Worm (Caenorhabditis elegans) whole organism, L1 larva: ENCODE data around the gene nhr-71.

Experiments used
- C04F5.9 ChIP-seq: sonication (generic microtip); optimal IDR thresholded peaks from 2 replicates; lab custom pipeline; 2016; ENCODE audit warnings: missing genetic modification characterization, missing compliant biosample characterization
- C16A3.4 ChIP-seq: fragments of 150-350 bp; optimal IDR thresholded peaks from 2 replicates; lab custom pipeline; 2014; ENCODE audit warnings: missing biosample characterization, missing genetic modification characterization
- F16B12.6 ChIP-seq: fragments of 150-350 bp; optimal IDR thresholded peaks from 2 replicates; lab custom pipeline; 2014; ENCODE audit warnings: missing biosample characterization, missing genetic modification characterization
- aha-1 ChIP-seq: fragments of 150-350 bp; optimal IDR thresholded peaks from 2 replicates; lab custom pipeline; 2014; ENCODE audit warnings: missing biosample characterization, missing genetic modification characterization
- blmp-1 ChIP-seq: fragments of 150-350 bp; optimal IDR thresholded peaks from 2 replicates; lab custom pipeline; 2014; ENCODE audit warnings: missing biosample characterization, missing genetic modification characterization
- ceh-82 ChIP-seq, 3 experiments: fragments of 150-350 bp in 1 of 3; sonication (generic microtip) in 2 of 3; optimal IDR thresholded peaks; 2 replicates each; lab custom pipeline; 2014 to 2017; ENCODE audit warnings: missing biosample characterization in 3 of 3, missing genetic modification characterization in 3 of 3
- ceh-88 ChIP-seq: fragments of 200-800 bp; sonication (Bioruptor generic); IDR thresholded peaks from 2 replicates; pipeline ENCODE4 v1.3.6; 2022; ENCODE audit warnings: missing genetic modification characterization, missing compliant biosample characterization
- ces-1 ChIP-seq: fragments of 150-350 bp; optimal IDR thresholded peaks from 2 replicates; lab custom pipeline; 2014; ENCODE audit warnings: missing biosample characterization, missing genetic modification reagents, missing genetic modification characterization
- dpl-1 ChIP-seq, 3 experiments: fragments of 150-350 bp in 2 of 3; sonication (generic microtip) in 1 of 3; optimal IDR thresholded peaks; 2 replicates each; lab custom pipeline; 2014 to 2017; ENCODE audit warnings: missing biosample characterization in 3 of 3, missing genetic modification characterization in 3 of 3, missing genetic modification reagents in 3 of 3
- dsc-1 ChIP-seq: sonication (generic microtip); optimal IDR thresholded peaks from 2 replicates; lab custom pipeline; 2016; ENCODE audit warnings: mild to moderate bottlenecking, missing genetic modification characterization, missing compliant biosample characterization
- efl-1 ChIP-seq, 4 experiments: fragments of 150-350 bp; optimal IDR thresholded peaks in 3 of 4; peaks in 1 of 4; 1 replicate in 1 of 4; 2 replicates in 3 of 4; lab custom pipeline; 2014; ENCODE audit warnings: missing biosample characterization in 2 of 4, missing genetic modification characterization in 2 of 4, missing genetic modification reagents in 2 of 4
- egl-13 ChIP-seq: sonication (generic microtip); optimal IDR thresholded peaks from 2 replicates; lab custom pipeline; 2016; ENCODE audit warnings: missing genotype, missing genetic modification reagents, missing genetic modification characterization, missing compliant biosample characterization
- egl-27 ChIP-seq, 2 experiments: fragments of 150-350 bp in 1 of 2; sonication (generic microtip); optimal IDR thresholded peaks; 3 replicates each; lab custom pipeline; 2017 to 2018; ENCODE audit warnings: missing biosample characterization in 2 of 2, missing genetic modification characterization in 2 of 2, missing genetic modification reagents in 2 of 2
- elt-2 ChIP-seq: sonication (generic microtip); optimal IDR thresholded peaks from 2 replicates; lab custom pipeline; 2016; ENCODE audit warnings: missing genetic modification characterization, mild to moderate bottlenecking, inconsistent platforms, missing compliant biosample characterization, missing genetic modification reagents
- fkh-10 ChIP-seq: sonication (generic microtip); optimal IDR thresholded peaks from 2 replicates; lab custom pipeline; 2017; ENCODE audit warnings: missing biosample characterization, missing genetic modification reagents, missing genetic modification characterization
- fkh-4 ChIP-seq: sonication (generic microtip); optimal IDR thresholded peaks from 2 replicates; lab custom pipeline; 2016; ENCODE audit warnings: missing compliant biosample characterization, missing genetic modification characterization, borderline replicate concordance
- hlh-17 ChIP-seq: fragments of 200-800 bp; sonication (Bioruptor generic); optimal IDR thresholded peaks from 2 replicates; lab custom pipeline; 2018; ENCODE audit warnings: missing genetic modification characterization, mild to moderate bottlenecking, missing compliant biosample characterization, moderate library complexity, borderline replicate concordance
- hpl-2 ChIP-seq: fragments of 150-350 bp; optimal IDR thresholded peaks from 2 replicates; lab custom pipeline; 2014; ENCODE audit warnings: missing biosample characterization, missing genetic modification reagents, missing genetic modification characterization
- isw-1 ChIP-seq: fragments of 200-800 bp; sonication (Bioruptor generic); IDR thresholded peaks from 2 replicates; pipeline ENCODE4 v1.3.6; 2022; ENCODE audit warnings: missing genetic modification characterization, missing compliant biosample characterization
- lin-15B ChIP-seq: fragments of 150-350 bp; sonication (generic microtip); optimal IDR thresholded peaks from 3 replicates; lab custom pipeline; 2014; ENCODE audit warnings: missing biosample characterization, missing genetic modification characterization
- lin-35 ChIP-seq, 2 experiments: fragments of 150-350 bp; optimal IDR thresholded peaks; 2 replicates each; lab custom pipeline; 2014; ENCODE audit warnings: missing biosample characterization in 2 of 2, missing genetic modification characterization in 2 of 2, missing genetic modification reagents in 2 of 2
- lsy-2 ChIP-seq, 2 experiments: fragments of 150-350 bp; optimal IDR thresholded peaks; 2 replicates each; lab custom pipeline; 2014; ENCODE audit warnings: missing biosample characterization in 2 of 2, missing genetic modification characterization in 2 of 2
- mdl-1 ChIP-seq, 2 experiments: fragments of 150-350 bp; optimal IDR thresholded peaks; 2 replicates each; lab custom pipeline; 2014 to 2017; ENCODE audit warnings: missing biosample characterization in 2 of 2, missing genetic modification characterization in 2 of 2, inconsistent platforms in 1 of 2
- mep-1 ChIP-seq: fragments of 150-350 bp; optimal IDR thresholded peaks from 2 replicates; lab custom pipeline; 2014; ENCODE audit warnings: missing biosample characterization, missing genetic modification characterization
- nhr-19 ChIP-seq: fragments of 200-800 bp; sonication (Bioruptor generic); conservative IDR thresholded peaks from 2 replicates; pipeline ENCODE4 v1.3.6; 2022; ENCODE audit warnings: missing genetic modification characterization, missing compliant biosample characterization
- nhr-20 ChIP-seq: sonication (generic microtip); optimal IDR thresholded peaks from 2 replicates; lab custom pipeline; 2016; ENCODE audit warnings: mild to moderate bottlenecking, missing genetic modification characterization, missing compliant biosample characterization
- nhr-47 ChIP-seq: sonication (generic microtip); optimal IDR thresholded peaks from 2 replicates; lab custom pipeline; 2016; ENCODE audit warnings: mild to moderate bottlenecking, missing genetic modification characterization, moderate library complexity, missing compliant biosample characterization
- nhr-71 ChIP-seq: sonication (generic microtip); optimal IDR thresholded peaks from 2 replicates; lab custom pipeline; 2016; ENCODE audit warnings: mild to moderate bottlenecking, missing genetic modification characterization, moderate library complexity, missing compliant biosample characterization
- nhr-76 ChIP-seq: sonication (generic microtip); optimal IDR thresholded peaks from 2 replicates; lab custom pipeline; 2017; ENCODE audit warnings: missing biosample characterization, missing genetic modification characterization
- nhr-85 ChIP-seq: sonication (generic microtip); peaks from one replicate; lab custom pipeline; 2016; ENCODE audit warnings: missing genetic modification characterization, inconsistent platforms, missing compliant biosample characterization
- nhr-90 ChIP-seq: sonication (generic microtip); optimal IDR thresholded peaks from 2 replicates; lab custom pipeline; 2016; ENCODE audit warnings: mild to moderate bottlenecking, missing genetic modification characterization, missing compliant biosample characterization; ENCODE audit not compliant: poor library complexity
- pag-3 ChIP-seq: sonication (generic microtip); optimal IDR thresholded peaks from 2 replicates; lab custom pipeline; 2017; ENCODE audit warnings: missing genetic modification characterization, mild to moderate bottlenecking, missing compliant biosample characterization, antibody characterized with exemption, borderline replicate concordance; ENCODE audit not compliant: insufficient read depth
- pqm-1 ChIP-seq: sonication (generic microtip); optimal IDR thresholded peaks from 3 replicates; lab custom pipeline; 2017; ENCODE audit warnings: missing biosample characterization, missing genetic modification characterization
- rnt-1 ChIP-seq: sonication (generic microtip); optimal IDR thresholded peaks from 2 replicates; lab custom pipeline; 2016; ENCODE audit warnings: mild to moderate bottlenecking, missing genetic modification characterization, moderate library complexity, missing compliant biosample characterization
- skn-1 ChIP-seq: fragments of 150-350 bp; optimal IDR thresholded peaks from 2 replicates; lab custom pipeline; 2014; ENCODE audit warnings: missing biosample characterization, missing genetic modification characterization
- snpc-4 ChIP-seq: fragments of 150-350 bp; optimal IDR thresholded peaks from 2 replicates; lab custom pipeline; 2014; ENCODE audit warnings: missing biosample characterization, missing genetic modification characterization
- snu-23 ChIP-seq: sonication (generic microtip); optimal IDR thresholded peaks from 2 replicates; lab custom pipeline; 2016; ENCODE audit warnings: missing genetic modification characterization, missing compliant biosample characterization
- sox-4 ChIP-seq: sonication (generic microtip); optimal IDR thresholded peaks from 2 replicates; lab custom pipeline; 2016; ENCODE audit warnings: missing genetic modification characterization, missing compliant biosample characterization
- swsn-7 ChIP-seq: sonication (generic microtip); optimal IDR thresholded peaks from 2 replicates; lab custom pipeline; 2016; ENCODE audit warnings: missing genetic modification characterization, missing compliant biosample characterization
- tbx-2 ChIP-seq: sonication (generic microtip); optimal IDR thresholded peaks from 2 replicates; lab custom pipeline; 2016; ENCODE audit warnings: missing genetic modification characterization, missing compliant biosample characterization
- tlp-1 ChIP-seq: fragments of 150-350 bp; optimal IDR thresholded peaks from 2 replicates; lab custom pipeline; 2014; ENCODE audit warnings: missing biosample characterization, missing genetic modification characterization
- unc-130 ChIP-seq: fragments of 150-350 bp; optimal IDR thresholded peaks from 2 replicates; lab custom pipeline; 2017; ENCODE audit warnings: missing biosample characterization, missing genetic modification characterization, inconsistent platforms
- unc-30 ChIP-seq: sonication (generic microtip); optimal IDR thresholded peaks from 2 replicates; lab custom pipeline; 2017; ENCODE audit warnings: missing biosample characterization, missing genetic modification characterization
- unc-62 ChIP-seq: fragments of 150-350 bp; optimal IDR thresholded peaks from 2 replicates; lab custom pipeline; 2014; ENCODE audit warnings: missing biosample characterization, missing genetic modification reagents, missing genetic modification characterization
- unc-86 ChIP-seq: sonication (generic microtip); optimal IDR thresholded peaks from 2 replicates; lab custom pipeline; 2016; ENCODE audit warnings: missing genetic modification characterization, missing compliant biosample characterization

nhr-71 gene

DNA sequence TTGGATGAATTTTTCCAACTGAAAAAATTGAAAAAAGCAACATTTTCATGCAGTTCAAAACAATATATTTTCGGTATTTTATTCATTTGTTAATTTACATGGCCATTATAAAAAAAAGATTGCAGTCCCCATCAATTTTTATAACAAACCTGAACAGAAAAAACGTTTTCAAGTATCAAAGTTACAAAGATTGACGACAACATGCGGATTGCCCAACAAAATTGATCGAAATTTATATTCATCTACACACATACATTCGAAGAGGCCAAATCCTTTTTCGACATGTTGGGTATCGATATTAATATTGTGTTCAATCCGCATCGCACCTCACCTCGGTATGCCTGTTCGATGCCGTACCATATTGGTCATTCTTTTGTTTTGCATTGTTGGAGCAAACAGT, 33.3 kb upstream of the nhr-71 start, which contains the start of gene K11E4.1:
TSS of gene K11E4.1 (plus strand) at position 301 of the 400 bp plus-strand sequence.
- TF ChIP-seq sox-4 (tag; lab: Kevin White, UChicago) (no peak), nhr-85 (tag; lab: Kevin White, UChicago) (peak; percentile 45)

DNA sequence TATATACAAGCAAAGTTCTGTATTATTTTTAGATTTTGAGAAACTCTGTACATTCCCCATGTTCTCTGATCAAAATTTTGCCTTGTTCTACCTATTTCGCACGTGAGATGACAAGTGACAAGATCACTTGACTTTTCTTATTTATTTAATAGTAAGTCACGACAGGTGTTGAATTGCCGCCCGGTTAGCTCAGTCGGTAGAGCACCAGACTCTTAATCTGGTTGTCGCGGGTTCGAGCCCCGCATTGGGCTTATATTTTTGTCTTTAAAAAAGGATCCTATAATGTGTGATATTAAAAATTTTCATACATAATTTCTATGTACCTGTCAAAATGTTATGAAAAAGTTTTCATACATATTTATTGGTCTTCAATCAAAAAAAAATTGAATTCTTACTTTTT, 32.4 kb upstream of the nhr-71 start:
- no peak for TF ChIP-seq fkh-10 (GFP tag; lab: Kevin White, UChicago)
- no peak for TF ChIP-seq skn-1 (tag; lab: Kevin White, UChicago)
- TF ChIP-seq tlp-1 (tag; lab: Kevin White, UChicago), result no peak
- peak; percentile 9 for TF ChIP-seq tbx-2
- TF ChIP-seq snu-23 (GFP tag; lab: Kevin White, UChicago), result peak; percentile 32
- TF ChIP-seq nhr-85 (tag; lab: Kevin White, UChicago), result peak; percentile 60
- no peak for TF ChIP-seq pqm-1 (tag; lab: Kevin White, UChicago)
- TF ChIP-seq nhr-20 (tag; lab: Kevin White, UChicago), result peak; percentile 56
- no peak for TF ChIP-seq efl-1 (optimal IDR thresholded peaks at IDR 0.05; lab: Kevin White, UChicago)
- peak in 1 of 2 experiments; percentile 64 for TF ChIP-seq efl-1 (GFP tag; optimal IDR thresholded peaks at IDR 0.05 in 1 of 2; lab: Kevin White, UChicago)
- no peak for TF ChIP-seq mep-1 (tag; lab: Kevin White, UChicago)
- TF ChIP-seq pag-3 (tag; lab: Kevin White, UChicago), result no peak
- peak; percentile 62 for TF ChIP-seq nhr-19 (GFP tag; lab: Robert Waterston, UW)
- no peak for TF ChIP-seq ceh-82 (tag; optimal IDR thresholded peaks at IDR 0.05; lab: Kevin White, UChicago)
- TF ChIP-seq nhr-47 (tag; lab: Kevin White, UChicago), result peak; percentile 41
- peak in 1 of 2 experiments; percentile 14 for TF ChIP-seq lsy-2 (tag; optimal IDR thresholded peaks at IDR 0.05; lab: Kevin White, UChicago)
- TF ChIP-seq C16A3.4 (tag; lab: Kevin White, UChicago), result peak; percentile 14
- no peak for TF ChIP-seq ceh-88 (GFP tag; lab: Robert Waterston, UW)
- no peak for TF ChIP-seq fkh-4 (tag; lab: Kevin White, UChicago)
- TF ChIP-seq mdl-1 (tag; optimal IDR thresholded peaks at IDR 0.05; lab: Kevin White, UChicago), result peak in 1 of 2 experiments; percentile 37
- TF ChIP-seq rnt-1 (tag; lab: Kevin White, UChicago), result peak; percentile 41
- peak; percentile 33 for TF ChIP-seq elt-2 (tag; lab: Kevin White, UChicago)
- peak; percentile 25 for TF ChIP-seq nhr-90 (tag; lab: Kevin White, UChicago)
- TF ChIP-seq nhr-71 (tag; lab: Kevin White, UChicago), result peak; percentile 68
- TF ChIP-seq lin-35 (GFP tag; optimal IDR thresholded peaks at IDR 0.05; lab: Kevin White, UChicago), result peak in 1 of 2 experiments; percentile 51

DNA sequence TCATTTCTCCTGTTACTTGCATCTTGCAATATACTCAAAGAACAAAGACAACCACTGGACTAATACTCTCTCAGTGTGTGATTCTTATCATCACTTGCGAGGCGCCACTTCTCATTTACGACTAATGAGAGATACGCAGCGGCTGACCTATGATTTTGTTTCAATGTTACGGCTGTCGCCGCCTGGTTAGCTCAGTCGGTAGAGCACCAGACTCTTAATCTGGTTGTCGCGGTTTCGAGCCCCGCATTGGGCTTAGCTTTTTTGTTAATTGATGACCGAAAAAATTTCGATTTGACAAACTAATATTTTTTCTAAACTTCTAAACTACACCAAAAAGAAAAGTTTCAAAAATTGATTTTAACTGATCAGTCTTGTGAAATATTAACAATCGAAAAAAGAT, 30.8 kb upstream of the nhr-71 start:
- peak; percentile 46 for TF ChIP-seq nhr-47 (tag; lab: Kevin White, UChicago)
- peak; percentile 65 for TF ChIP-seq snu-23 (GFP tag; lab: Kevin White, UChicago)
- TF ChIP-seq ces-1 (GFP tag; lab: Kevin White, UChicago), result no peak
- TF ChIP-seq swsn-7 (tag; lab: Kevin White, UChicago), result peak; percentile 36
- TF ChIP-seq C04F5.9 (tag; lab: Kevin White, UChicago), result no peak
- TF ChIP-seq hpl-2, result no peak
- TF ChIP-seq nhr-76 (tag; lab: Kevin White, UChicago), result no peak
- peak; percentile 32 for TF ChIP-seq elt-2 (tag; lab: Kevin White, UChicago)
- TF ChIP-seq ceh-82 (tag; optimal IDR thresholded peaks at IDR 0.05; lab: Kevin White, UChicago), result no peak
- TF ChIP-seq unc-86 (tag; lab: Kevin White, UChicago), result no peak
- TF ChIP-seq nhr-90 (tag; lab: Kevin White, UChicago), result peak; percentile 51
- no peak for TF ChIP-seq hlh-17 (GFP tag; lab: Kevin White, UChicago)
- TF ChIP-seq aha-1 (tag; lab: Kevin White, UChicago), result no peak
- TF ChIP-seq isw-1 (GFP tag; lab: Robert Waterston, UW), result no peak
- TF ChIP-seq mdl-1 (tag; optimal IDR thresholded peaks at IDR 0.05; lab: Kevin White, UChicago), result peak in 1 of 2 experiments; percentile 41
- no peak for TF ChIP-seq lin-15B (tag; lab: Kevin White, UChicago)
- no peak for TF ChIP-seq egl-13
- TF ChIP-seq blmp-1 (tag; lab: Kevin White, UChicago), result peak; percentile 24
- TF ChIP-seq nhr-71 (tag; lab: Kevin White, UChicago), result peak; percentile 71
- TF ChIP-seq fkh-4 (tag; lab: Kevin White, UChicago), result no peak
- TF ChIP-seq F16B12.6 (tag; lab: Kevin White, UChicago), result no peak
- no peak for TF ChIP-seq dpl-1 (GFP tag; optimal IDR thresholded peaks at IDR 0.05; lab: Kevin White, UChicago)
- no peak for TF ChIP-seq unc-30 (tag; lab: Kevin White, UChicago)
- peak; percentile 67 for TF ChIP-seq nhr-20 (tag; lab: Kevin White, UChicago)
- TF ChIP-seq tbx-2, result peak; percentile 29
- TF ChIP-seq dsc-1 (tag; lab: Kevin White, UChicago), result peak; percentile 53
- TF ChIP-seq unc-62, result no peak
- no peak for TF ChIP-seq egl-27 (tag; optimal IDR thresholded peaks at IDR 0.05; lab: Kevin White, UChicago)
- TF ChIP-seq snpc-4 (tag; lab: Kevin White, UChicago), result peak; percentile 14
- no peak for TF ChIP-seq nhr-85 (tag; lab: Kevin White, UChicago)
- peak; percentile 36 for TF ChIP-seq C16A3.4 (tag; lab: Kevin White, UChicago)
- peak in 1 of 2 experiments; percentile 50 for TF ChIP-seq lin-35 (GFP tag; optimal IDR thresholded peaks at IDR 0.05; lab: Kevin White, UChicago)
- peak; percentile 35 for TF ChIP-seq unc-130 (tag; lab: Kevin White, UChicago)
